Fruit fly (Drosophila melanogaster): ENCODE data around the gene CG42487.

DNA sequence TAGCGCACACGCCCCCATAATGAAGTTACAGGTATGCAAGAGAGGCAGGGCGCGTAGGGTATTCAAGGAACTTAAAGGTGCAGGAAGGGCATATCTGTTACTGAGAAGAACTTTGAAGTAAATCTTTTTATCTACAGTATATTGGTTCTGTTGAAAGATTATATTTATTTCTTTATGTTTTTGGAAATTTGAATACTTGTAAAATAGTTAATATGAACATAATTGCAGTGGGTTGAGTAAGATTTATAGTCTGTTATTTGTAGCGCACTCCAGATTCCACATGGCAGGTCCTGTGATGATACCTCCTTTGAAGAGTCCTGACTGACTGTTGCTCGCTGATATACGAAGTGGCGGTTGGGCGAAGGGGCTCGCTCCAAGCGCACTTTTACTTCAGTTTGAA, 45.0 kb upstream of the CG42487 start:
- TF ChIP-seq insv (optimal IDR thresholded peaks at IDR 0.05), result no peak
- no peak for TF ChIP-seq ttk (optimal IDR thresholded peaks at IDR 0.05)
- no peak for TF ChIP-seq h (optimal IDR thresholded peaks at IDR 0.05)
- no peak for TF ChIP-seq psq (optimal IDR thresholded peaks at IDR 0.05)
- no peak for TF ChIP-seq Sin3A (optimal IDR thresholded peaks at IDR 0.05)
- no peak for TF ChIP-seq Myc (optimal IDR thresholded peaks at IDR 0.05)

Measured in Kc167 (cell line).